Fruit fly (Drosophila melanogaster): Measurements from ENCODE around the gene crb.

DNA sequence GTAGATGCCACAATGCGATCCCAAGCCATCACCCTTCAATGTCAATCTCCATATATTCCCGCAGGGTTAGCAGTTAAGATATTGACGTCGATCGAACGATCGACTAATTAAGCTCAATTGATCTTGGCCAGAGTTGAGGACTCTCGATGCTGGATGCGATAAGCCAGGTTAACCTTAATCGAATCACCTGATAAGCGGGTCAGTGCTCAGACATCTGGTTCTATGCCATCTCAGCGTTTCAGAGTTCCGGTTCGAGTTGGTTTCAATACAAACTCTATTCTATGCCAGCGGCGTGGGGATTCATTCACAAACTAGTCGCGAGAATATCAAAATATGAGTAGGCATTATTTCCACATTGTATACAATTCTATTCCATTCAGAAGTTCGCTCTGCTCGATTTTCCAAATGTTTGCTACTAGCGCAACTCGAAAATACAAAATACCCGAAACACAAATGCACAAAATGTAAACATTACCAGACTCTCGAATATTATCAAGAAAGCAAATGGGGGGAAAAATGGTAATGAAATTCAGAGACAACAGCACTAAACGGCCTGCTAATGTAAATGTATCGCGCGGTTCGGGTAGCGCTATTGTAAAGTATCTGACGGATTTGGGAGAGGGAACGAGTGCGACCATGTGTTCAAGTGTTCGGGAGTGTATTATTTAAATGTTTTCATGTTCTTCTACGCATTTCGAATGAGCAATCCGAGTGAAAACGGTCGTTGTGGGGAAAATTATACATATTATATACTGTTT, 12.1 kb upstream of the crb start:
- TF ChIP-seq h (optimal IDR thresholded peaks at IDR 0.05), result no peak
- TF ChIP-seq psq (optimal IDR thresholded peaks at IDR 0.05), result no peak
- TF ChIP-seq insv (optimal IDR thresholded peaks at IDR 0.05), result no peak
- TF ChIP-seq ttk (optimal IDR thresholded peaks at IDR 0.05), result no peak

Data from Kc167 (cell line).